Fruit fly (Drosophila melanogaster) whole organism, pupa: ENCODE measurements around the gene NELF-B.

Experiments
- CG13204 ChIP-seq: fragments of 200-800 bp; sonication (Bioruptor generic); optimal IDR thresholded peaks from 2 replicates; lab custom pipeline; 2018; ENCODE audit warnings: missing biosample characterization, mild to moderate bottlenecking, missing genetic modification characterization, moderate library complexity
- CG17806 ChIP-seq: fragments of 200-800 bp; sonication (Bioruptor generic); optimal IDR thresholded peaks from 2 replicates; lab custom pipeline; 2018; ENCODE audit warnings: missing biosample characterization, mild to moderate bottlenecking, missing genetic modification characterization, moderate library complexity

- peak; percentile 96 for TF ChIP-seq CG13204 (GFP tag; lab: Kevin White, UChicago)
- TF ChIP-seq CG17806 (tag; lab: Kevin White, UChicago): peak; percentile 99
These were observed 21.5 kb downstream of the NELF-B start for dm6 chrX:7706398-7707349.
